Fruit fly (Drosophila melanogaster): ENCODE measurements around the gene CycK.

CycK gene

DNA sequence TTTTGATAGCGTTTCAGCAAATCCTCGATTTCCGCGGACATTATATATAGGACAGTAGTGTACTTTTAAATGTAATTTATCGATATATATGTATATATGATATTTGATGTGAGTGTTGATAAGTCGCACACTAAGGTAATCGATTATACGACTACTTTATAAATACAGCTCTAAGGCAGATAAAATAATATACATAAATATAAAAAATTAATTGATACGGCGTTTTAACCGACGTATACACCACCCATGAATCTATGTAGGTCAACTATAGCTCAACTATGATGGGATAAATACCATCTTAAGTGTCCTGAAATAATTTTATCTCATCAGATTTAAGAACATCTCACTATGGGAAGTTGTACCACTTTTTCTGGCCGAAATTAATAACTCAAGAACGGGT lies 22.7 kb downstream of the CycK start, which contains the start of gene CG10834:
TSS of gene CG10834 (minus strand) at position 101 of the 400 bp plus-strand sequence.
- TF ChIP-seq Pif1A (GFP tag; optimal IDR thresholded peaks at IDR 0.05), result no peak
- TF ChIP-seq CG9948 (tag; optimal IDR thresholded peaks at IDR 0.05), result no peak
- TF ChIP-seq EcR (GFP tag; optimal IDR thresholded peaks at IDR 0.05), result no peak
- TF ChIP-seq Snoo (tag; optimal IDR thresholded peaks at IDR 0.05), result no peak
- TF ChIP-seq D1 (tag; optimal IDR thresholded peaks at IDR 0.05), result no peak

DNA sequence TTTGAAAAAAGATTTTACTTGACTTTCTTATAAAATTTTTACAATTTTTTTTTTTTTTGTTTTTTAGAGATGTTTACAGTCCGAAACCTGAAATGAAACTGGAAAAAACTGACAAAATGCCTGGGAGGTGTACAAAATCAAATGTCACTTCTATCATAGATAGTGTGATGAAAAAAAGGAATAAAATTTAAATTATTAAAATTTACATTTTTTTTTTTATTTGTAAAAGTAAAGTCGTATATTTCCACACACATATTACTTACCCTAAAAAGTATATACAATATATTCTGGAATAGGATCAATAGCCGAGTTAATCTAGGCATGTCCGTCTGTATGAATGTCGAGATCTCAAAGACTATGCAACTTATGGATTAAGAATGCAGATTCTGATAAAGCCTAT lies 24.5 kb downstream of the CycK start, which contains the start of gene CG15219:
TSS of gene CG15219 (minus strand) at position 101 of the 400 bp plus-strand sequence.
- no peak for TF ChIP-seq D1 (tag; optimal IDR thresholded peaks at IDR 0.05)
- no peak for TF ChIP-seq CG12605 (GFP tag; IDR thresholded peaks at IDR 0.05)
- TF ChIP-seq CG32121 (GFP tag; IDR thresholded peaks at IDR 0.05), result no peak
- TF ChIP-seq CG15710 (tag; optimal IDR thresholded peaks at IDR 0.05), result no peak
- no peak for TF ChIP-seq CG8301 (tag; optimal IDR thresholded peaks at IDR 0.05)
- TF ChIP-seq CG9948 (tag; optimal IDR thresholded peaks at IDR 0.05), result no peak

DNA sequence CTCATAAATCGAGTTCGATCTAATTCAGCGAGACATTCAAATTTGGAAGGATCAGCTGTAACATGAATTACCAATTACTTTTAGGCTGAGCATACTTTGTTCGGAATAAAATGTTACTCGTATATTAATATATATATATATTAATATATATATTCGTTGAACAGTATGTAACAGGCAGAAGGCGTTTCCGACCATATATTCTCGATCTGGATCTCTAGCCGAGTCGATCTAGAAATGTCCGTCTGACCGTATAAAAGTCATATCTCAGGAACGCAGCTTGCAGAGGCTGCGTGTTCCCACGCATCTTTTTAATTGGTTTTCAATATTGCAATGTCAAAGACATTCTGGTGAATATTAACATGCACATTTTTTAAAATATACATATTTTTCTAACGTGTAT lies 25.6 kb downstream of the CycK start, which contains the start of gene tplus3b:
TSS of gene tplus3b (minus strand) at position 101 of the 400 bp plus-strand sequence.
- TF ChIP-seq CG32121 (GFP tag; IDR thresholded peaks at IDR 0.05), result no peak
- TF ChIP-seq EcR (GFP tag; optimal IDR thresholded peaks at IDR 0.05), result no peak
- TF ChIP-seq CG4496 (GFP tag; IDR thresholded peaks at IDR 0.05), result no peak
- no peak for TF ChIP-seq CG34367 (tag; optimal IDR thresholded peaks at IDR 0.05)
- TF ChIP-seq rn (GFP tag; IDR thresholded peaks at IDR 0.05), result no peak

DNA sequence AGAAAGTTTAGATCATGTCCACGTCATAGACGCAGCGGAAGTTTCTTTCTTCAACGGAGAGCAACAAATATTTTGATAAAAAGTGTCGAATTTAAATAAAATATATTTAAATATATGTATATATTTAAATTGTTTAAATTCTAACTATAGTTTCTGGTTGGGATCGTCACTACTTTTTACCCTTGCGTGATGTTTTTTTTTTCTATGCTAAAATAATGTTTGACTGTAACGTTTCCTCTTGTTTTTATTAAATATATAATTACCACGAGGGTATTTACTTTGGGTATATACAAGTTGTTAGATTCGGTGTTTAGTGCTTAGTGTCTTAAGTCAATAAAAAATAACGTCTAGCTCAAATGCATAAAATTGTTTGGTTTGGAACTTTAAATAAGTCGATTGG lies 50.6 kb downstream of the CycK start, which contains the start of gene ttm3:
TSS of gene ttm3 (plus strand) at position 301 of the 400 bp plus-strand sequence.
- TF ChIP-seq CG8301 (tag; optimal IDR thresholded peaks at IDR 0.05), result no peak
- TF ChIP-seq CG14655 (GFP tag; optimal IDR thresholded peaks at IDR 0.05), result no peak
- TF ChIP-seq Ets98B (GFP tag; IDR thresholded peaks at IDR 0.05), result no peak
- TF ChIP-seq EcR (GFP tag; optimal IDR thresholded peaks at IDR 0.05), result no peak
- TF ChIP-seq CG12605 (GFP tag; IDR thresholded peaks at IDR 0.05), result no peak
- TF ChIP-seq rn (GFP tag; IDR thresholded peaks at IDR 0.05), result no peak
- no peak for TF ChIP-seq Pif1B (GFP tag; optimal IDR thresholded peaks at IDR 0.05)
- TF ChIP-seq CG34367 (tag; optimal IDR thresholded peaks at IDR 0.05), result no peak
- TF ChIP-seq Snoo (tag; optimal IDR thresholded peaks at IDR 0.05), result no peak
- no peak for TF ChIP-seq fd96Ca (GFP tag; IDR thresholded peaks at IDR 0.05)
- TF ChIP-seq CG15710 (tag; optimal IDR thresholded peaks at IDR 0.05), result no peak
- no peak for TF ChIP-seq CG10348 (GFP tag; IDR thresholded peaks at IDR 0.05)
- TF ChIP-seq CG17806 (tag; optimal IDR thresholded peaks at IDR 0.05), result no peak
- TF ChIP-seq D1 (tag; optimal IDR thresholded peaks at IDR 0.05), result no peak
- TF ChIP-seq CG9948 (tag; optimal IDR thresholded peaks at IDR 0.05), result no peak
- TF ChIP-seq gl (tag; optimal IDR thresholded peaks at IDR 0.05), result no peak

All from whole organism, pupa.